Worm (Caenorhabditis elegans): ENCODE measurements around the gene nish-1.

The nish-1 gene

DNA sequence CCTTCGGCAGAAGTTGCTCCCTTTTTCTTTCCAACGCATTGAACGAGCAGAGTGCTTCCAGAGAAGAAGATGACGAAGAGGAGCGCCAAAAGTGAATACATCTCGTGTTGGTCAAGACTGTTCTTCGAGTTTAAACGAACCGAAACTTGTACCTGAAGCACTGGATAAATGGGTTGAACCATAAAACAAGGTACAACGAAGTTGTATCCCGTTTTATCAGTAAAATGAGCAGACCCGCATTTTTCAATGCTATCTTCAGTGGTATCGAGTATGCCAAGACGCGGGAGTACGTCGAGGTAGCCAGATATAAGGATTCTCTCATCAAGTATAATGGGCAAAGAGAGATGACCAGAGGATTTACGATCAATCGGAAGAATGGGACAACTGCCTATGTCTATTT lies 23.2 kb downstream of the nish-1 start, which contains the start of gene F13E9.16:
F13E9.16 (minus strand) TSS at position 101 of the 400 bp plus-strand sequence.
- TF ChIP-seq unc-62 (GFP tag; optimal IDR thresholded peaks at IDR 0.05): no peak

- no peak for TF ChIP-seq unc-62 (GFP tag; optimal IDR thresholded peaks at IDR 0.05)
Observed at ce11 chrIV:10889820-10890462, 25.8 kb downstream of the nish-1 start, which contains the start of gene F13E9.15. F13E9.15 (minus strand) TSS chrIV:10889870.

- TF ChIP-seq unc-62 (GFP tag; optimal IDR thresholded peaks at IDR 0.05): no peak
Observed at ce11 chrIV:10891993-10892392, 27.9 kb downstream of the nish-1 start, which contains the start of gene srlf-12. srlf-12 (minus strand) TSS chrIV:10892093.

DNA sequence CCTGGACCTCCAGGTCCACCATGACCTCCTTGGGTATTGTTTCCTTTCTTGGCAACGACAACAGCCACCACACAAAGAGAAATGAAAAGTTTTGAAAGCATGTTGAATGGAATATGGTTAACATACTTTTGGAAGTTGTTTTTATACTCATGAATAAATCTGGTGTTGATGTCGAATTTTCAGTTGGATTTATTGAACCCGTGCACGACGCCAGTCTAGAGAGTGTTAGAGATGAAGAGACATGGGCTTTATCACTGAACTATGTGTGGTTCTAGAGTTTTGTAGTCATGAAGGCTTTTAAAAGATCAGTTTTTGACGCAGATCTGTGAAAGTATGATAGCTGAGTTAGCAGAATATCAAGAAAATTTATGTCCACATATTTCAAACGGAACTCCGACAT lies 30.1 kb downstream of the nish-1 start, which contains the start of gene srlf-14:
srlf-14 (minus strand) TSS at position 101 of the 400 bp plus-strand sequence.
- no peak for TF ChIP-seq unc-62 (GFP tag; optimal IDR thresholded peaks at IDR 0.05)

- no peak for TF ChIP-seq unc-62 (GFP tag; optimal IDR thresholded peaks at IDR 0.05)
Observed at ce11 chrIV:10896512-10896911, 32.4 kb downstream of the nish-1 start, which contains the start of gene srlf-13. srlf-13 (minus strand) TSS chrIV:10896612.

- no peak for TF ChIP-seq unc-62 (GFP tag; optimal IDR thresholded peaks at IDR 0.05)
Observed at ce11 chrIV:10898160-10898559, 34.0 kb downstream of the nish-1 start.

DNA sequence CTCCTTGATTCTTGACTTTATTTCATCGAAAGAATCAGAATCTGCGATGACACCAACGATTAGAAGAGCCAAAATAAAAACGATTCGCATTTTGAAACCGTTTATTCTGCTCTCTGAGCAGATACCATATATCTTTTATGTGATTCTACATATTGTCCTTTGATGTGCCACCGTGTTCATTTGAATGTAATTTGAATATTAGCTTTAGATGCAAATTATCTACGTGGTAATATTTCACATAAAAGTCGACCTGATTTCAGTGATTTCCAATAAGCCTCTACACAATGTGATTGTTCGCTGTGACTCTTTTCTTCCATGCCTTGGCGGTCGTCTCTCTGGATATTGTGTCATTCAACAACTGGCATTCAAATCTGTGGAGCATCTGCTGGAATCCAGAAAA lies 35.0 kb downstream of the nish-1 start, which contains the start of the genes F13E9.9 and F13E9.19:
F13E9.9 (minus strand) TSS at position 101 of the 400 bp plus-strand sequence.
F13E9.19 (plus strand) TSS at position 316 of the 400 bp plus-strand sequence.
- no peak for TF ChIP-seq unc-62 (GFP tag; optimal IDR thresholded peaks at IDR 0.05)

- TF ChIP-seq unc-62 (GFP tag; optimal IDR thresholded peaks at IDR 0.05): no peak
Observed at ce11 chrIV:10900083-10900482, 36.0 kb downstream of the nish-1 start, which contains the start of gene srlf-30. srlf-30 (plus strand) TSS chrIV:10900383.

- TF ChIP-seq unc-62 (GFP tag; optimal IDR thresholded peaks at IDR 0.05): no peak
Observed at ce11 chrIV:10902476-10902875, 38.3 kb downstream of the nish-1 start.

ce11 chrIV:10904282-10904681 lies 40.2 kb downstream of the nish-1 start, which contains the start of gene ZK596.3:
ZK596.3 (minus strand) TSS chrIV:10904382.
- no peak for TF ChIP-seq unc-62 (GFP tag; optimal IDR thresholded peaks at IDR 0.05)

DNA sequence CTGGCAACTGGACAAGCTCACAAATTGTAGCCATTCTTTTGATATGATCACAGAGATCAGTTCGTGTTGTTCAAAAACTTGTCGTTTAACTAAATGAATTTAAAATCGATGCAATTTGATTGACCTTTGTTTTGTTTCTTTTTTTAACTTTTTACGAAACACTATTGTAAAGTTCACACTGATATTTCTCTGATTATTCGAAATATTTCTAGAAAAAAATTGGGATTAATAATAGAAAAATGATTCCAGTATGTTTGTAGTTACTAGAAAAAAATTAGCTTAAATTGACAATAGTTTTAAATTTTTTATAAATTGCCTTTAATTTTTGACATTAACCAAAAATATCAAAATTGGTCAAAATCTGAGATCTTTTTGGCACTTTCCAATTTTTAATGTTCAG lies 45.1 kb downstream of the nish-1 start, which contains the start of gene ZK596.2:
ZK596.2 (minus strand) TSS at position 101 of the 400 bp plus-strand sequence.
- no peak for TF ChIP-seq unc-62 (GFP tag; optimal IDR thresholded peaks at IDR 0.05)

DNA sequence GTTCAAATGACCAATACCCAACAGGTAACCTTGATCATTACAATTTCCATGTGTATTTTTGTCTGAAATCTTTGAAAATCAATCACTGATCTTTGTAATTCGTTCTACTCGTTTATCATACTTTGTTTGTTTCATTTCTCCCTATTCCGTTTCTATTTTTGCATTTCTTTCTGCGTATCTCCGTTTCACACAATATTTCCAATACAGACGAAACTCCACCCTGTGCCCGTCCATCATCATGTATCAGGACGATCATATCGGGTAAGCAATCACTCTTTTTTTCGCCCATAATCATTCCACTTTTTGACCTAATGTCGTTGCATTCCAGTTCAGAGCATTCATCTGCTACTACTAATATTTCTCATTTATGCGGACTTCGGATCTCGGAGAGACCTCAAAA lies 45.6 kb downstream of the nish-1 start, which contains the start of gene pyk-2:
pyk-2 (plus strand) TSS at position 206 of the 400 bp plus-strand sequence.
- TF ChIP-seq unc-62 (GFP tag; optimal IDR thresholded peaks at IDR 0.05): no peak

DNA sequence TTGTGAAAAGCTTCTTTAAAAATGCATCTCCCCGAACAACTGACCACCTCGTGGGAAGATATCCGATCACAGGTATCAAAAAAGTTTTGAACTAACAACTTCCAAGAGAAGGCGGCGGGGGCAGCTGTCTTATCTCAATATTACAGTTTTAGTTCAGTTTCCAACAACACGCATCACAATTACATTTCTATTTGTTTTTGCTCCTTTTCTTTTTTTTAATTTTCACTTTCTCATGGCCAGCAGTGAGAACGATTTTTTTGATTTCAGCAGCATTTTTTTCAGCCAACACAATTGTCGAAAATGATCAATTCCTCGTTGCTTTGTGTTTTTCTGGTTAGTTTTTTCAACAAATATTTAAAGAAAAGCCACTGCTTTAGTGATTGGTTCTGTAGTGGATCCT lies 49.0 kb downstream of the nish-1 start, which contains the start of gene ZK593.2:
ZK593.2 (plus strand) TSS at position 301 of the 400 bp plus-strand sequence.
- TF ChIP-seq unc-62 (GFP tag; optimal IDR thresholded peaks at IDR 0.05): no peak

- no peak for TF ChIP-seq unc-62 (GFP tag; optimal IDR thresholded peaks at IDR 0.05)
Observed at ce11 chrIV:10915388-10915787, 51.3 kb downstream of the nish-1 start, which contains the start of gene ZK593.3. ZK593.3 (plus strand) TSS chrIV:10915688.

DNA sequence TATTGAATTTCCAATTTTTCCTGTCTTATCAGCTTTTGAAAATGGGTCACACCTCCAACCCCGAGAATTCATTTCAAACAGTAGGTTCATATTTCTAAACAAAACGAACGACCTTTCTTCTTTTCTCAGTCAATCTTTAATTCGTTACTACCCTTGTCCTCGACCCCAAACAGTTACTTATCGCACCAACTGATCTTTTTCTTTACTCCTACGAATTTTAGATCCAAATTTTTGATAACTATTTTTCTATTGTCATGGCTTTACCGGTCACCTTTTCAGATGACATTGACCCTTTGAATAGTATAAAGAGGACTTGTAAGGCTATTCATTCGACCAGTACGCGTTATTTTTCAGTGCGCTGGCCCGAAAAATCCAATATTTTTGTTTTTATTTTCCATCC lies 52.0 kb downstream of the nish-1 start:
- no peak for TF ChIP-seq unc-62 (GFP tag; optimal IDR thresholded peaks at IDR 0.05)

- TF ChIP-seq unc-62 (GFP tag; optimal IDR thresholded peaks at IDR 0.05): no peak
Observed at ce11 chrIV:10918877-10919560, 54.9 kb downstream of the nish-1 start.

Data from whole organism, dauer.